Fruit fly (Drosophila melanogaster) whole organism, embryonic: ENCODE data around the gene trv.

Source experiments
- Atf-2 ChIP-seq: fragments of 200-800 bp; sonication (Bioruptor generic); optimal IDR thresholded peaks from 2 replicates; lab custom pipeline; 2016; ENCODE audit warnings: missing biosample characterization, missing genetic modification characterization
- Awh ChIP-seq: fragments of 200-800 bp; sonication (Bioruptor generic); IDR thresholded peaks from 2 replicates; pipeline ENCODE4, ENCODE4 v1.3.6; 2022; ENCODE audit warnings: missing biosample characterization, missing genetic modification characterization
- BtbVII ChIP-seq: fragments of 200-800 bp; sonication (Bioruptor generic); optimal IDR thresholded peaks from 3 replicates; lab custom pipeline; 2017; ENCODE audit warnings: missing biosample characterization, mild to moderate bottlenecking, missing genetic modification characterization
- C15 ChIP-seq: fragments of 200-800 bp; sonication (Bioruptor generic); IDR thresholded peaks from 3 replicates; pipeline ENCODE4 v1.3.6; 2022; ENCODE audit warnings: missing biosample characterization, missing genetic modification characterization
- CG10321 ChIP-seq: fragments of 200-800 bp; sonication (Bioruptor generic); IDR thresholded peaks from 2 replicates; pipeline ENCODE4 v1.3.6; 2022; ENCODE audit warnings: missing biosample characterization, missing genetic modification characterization
- CG11085 ChIP-seq: fragments of 200-800 bp; sonication (Bioruptor generic); IDR thresholded peaks from 2 replicates; pipeline ENCODE4 v1.3.6; 2022; ENCODE audit warnings: missing biosample characterization, missing genetic modification characterization
- CG11247 ChIP-seq: fragments of 200-800 bp; sonication (Bioruptor generic); IDR thresholded peaks from 2 replicates; pipeline ENCODE4 v1.3.6; 2022; ENCODE audit warnings: missing biosample characterization, missing genetic modification characterization
- CG12219 ChIP-seq: fragments of 200-800 bp; sonication (Bioruptor generic); optimal IDR thresholded peaks from 3 replicates; lab custom pipeline; 2018; ENCODE audit warnings: missing biosample characterization, mild to moderate bottlenecking, missing genetic modification characterization
- CG12744 ChIP-seq: fragments of 200-800 bp; sonication (Bioruptor generic); optimal IDR thresholded peaks from 2 replicates; lab custom pipeline; 2016; ENCODE audit warnings: missing biosample characterization, missing genetic modification characterization
- CG13296 ChIP-seq: fragments of 200-800 bp; sonication (Bioruptor generic); optimal IDR thresholded peaks from 3 replicates; lab custom pipeline; 2018; ENCODE audit warnings: missing biosample characterization, mild to moderate bottlenecking, missing genetic modification characterization
- CG14667 ChIP-seq: fragments of 200-800 bp; sonication (Bioruptor generic); IDR thresholded peaks from 2 replicates; pipeline ENCODE4 v1.3.6; 2022; ENCODE audit warnings: missing biosample characterization, missing genetic modification characterization
- CG15269 ChIP-seq: fragments of 200-800 bp; sonication (Bioruptor generic); optimal IDR thresholded peaks from 2 replicates; lab custom pipeline; 2018; ENCODE audit warnings: missing biosample characterization, mild to moderate bottlenecking, missing genetic modification characterization, moderate library complexity
- CG17186 ChIP-seq: fragments of 200-800 bp; sonication (Bioruptor generic); optimal IDR thresholded peaks from 3 replicates; lab custom pipeline; 2017; ENCODE audit warnings: missing biosample characterization, missing genetic modification reagents, missing genetic modification characterization
- CG17385 ChIP-seq: fragments of 200-800 bp; sonication (Bioruptor generic); optimal IDR thresholded peaks from 3 replicates; lab custom pipeline; 2018; ENCODE audit warnings: missing biosample characterization, mild to moderate bottlenecking, missing genetic modification characterization
- CG2875 ChIP-seq: fragments of 200-800 bp; sonication (Bioruptor generic); optimal IDR thresholded peaks from 2 replicates; lab custom pipeline; 2017; ENCODE audit warnings: missing biosample characterization, mild to moderate bottlenecking, missing genetic modification characterization, missing genetic modification reagents
- CG30431 ChIP-seq: fragments of 200-800 bp; sonication (Bioruptor generic); optimal IDR thresholded peaks from 2 replicates; lab custom pipeline; 2017; ENCODE audit warnings: missing biosample characterization, missing genetic modification characterization
- CG32772 ChIP-seq: fragments of 200-800 bp; sonication (Bioruptor generic); IDR thresholded peaks from 2 replicates; pipeline ENCODE4 v1.3.6; 2022; ENCODE audit warnings: missing biosample characterization, missing genetic modification characterization
- CG3407 ChIP-seq: fragments of 200-800 bp; sonication (Bioruptor generic); optimal IDR thresholded peaks from 2 replicates; lab custom pipeline; 2018; ENCODE audit warnings: missing biosample characterization, mild to moderate bottlenecking, missing genetic modification characterization
- CG34422 ChIP-seq: fragments of 200-800 bp; sonication (Bioruptor generic); IDR thresholded peaks from 3 replicates; pipeline ENCODE4 v1.3.6; 2022; ENCODE audit warnings: missing biosample characterization, missing genetic modification characterization
- CG3847 ChIP-seq: fragments of 200-800 bp; sonication (Bioruptor generic); IDR thresholded peaks from 2 replicates; pipeline ENCODE4 v1.3.6; 2022; ENCODE audit warnings: missing biosample characterization, missing genetic modification characterization
- CG4328 ChIP-seq: fragments of 200-800 bp; sonication (Bioruptor generic); optimal IDR thresholded peaks from 3 replicates; lab custom pipeline; 2017; ENCODE audit warnings: missing biosample characterization, missing genetic modification reagents, missing genetic modification characterization
- CG7357 ChIP-seq: fragments of 200-800 bp; sonication (Bioruptor generic); IDR thresholded peaks from 3 replicates; pipeline ENCODE4 v1.3.6; 2022; ENCODE audit warnings: missing biosample characterization, missing genetic modification characterization
- CG7372 ChIP-seq: fragments of 200-800 bp; sonication (Bioruptor generic); IDR thresholded peaks from 2 replicates; pipeline ENCODE4 v1.3.6; 2022; ENCODE audit warnings: missing biosample characterization, missing genetic modification characterization
- CG7745 ChIP-seq: fragments of 200-800 bp; sonication (Bioruptor generic); optimal IDR thresholded peaks from 2 replicates; lab custom pipeline; 2018; ENCODE audit warnings: missing biosample characterization, mild to moderate bottlenecking, missing genetic modification characterization, moderate library complexity
- CG8765 ChIP-seq: fragments of 200-800 bp; sonication (Bioruptor generic); IDR thresholded peaks from 2 replicates; pipeline ENCODE4 v1.3.6; 2022; ENCODE audit warnings: missing biosample characterization, missing genetic modification characterization
- Deaf1 ChIP-seq: fragments of 200-800 bp; optimal IDR thresholded peaks from 3 replicates; lab custom pipeline; 2019; ENCODE audit warnings: missing biosample characterization, mild to moderate bottlenecking, missing genetic modification characterization, moderate library complexity
- Drgx ChIP-seq: fragments of 200-800 bp; sonication (Bioruptor generic); IDR thresholded peaks from 2 replicates; pipeline ENCODE4 v1.3.6; 2022; ENCODE audit warnings: missing biosample characterization, missing genetic modification characterization
- E2f2 ChIP-seq: fragments of 200-800 bp; sonication (Bioruptor generic); IDR thresholded peaks from 2 replicates; pipeline ENCODE4 v1.3.6; 2022; ENCODE audit warnings: missing biosample characterization, missing genetic modification characterization
- Fer3 ChIP-seq: fragments of 200-800 bp; sonication (Bioruptor generic); optimal IDR thresholded peaks from 2 replicates; lab custom pipeline; 2018; ENCODE audit warnings: missing biosample characterization, mild to moderate bottlenecking, missing genetic modification characterization, moderate library complexity
- Gsc ChIP-seq: fragments of 200-800 bp; sonication (Bioruptor generic); IDR thresholded peaks from 2 replicates; pipeline ENCODE4 v1.3.6; 2022; ENCODE audit warnings: missing biosample characterization, missing genetic modification characterization
- Hr3 ChIP-seq: fragments of 200-800 bp; sonication (Bioruptor generic); optimal IDR thresholded peaks from 3 replicates; lab custom pipeline; 2016; ENCODE audit warnings: missing biosample characterization, missing genetic modification characterization
- aop ChIP-seq: fragments of 200-800 bp; sonication (Bioruptor generic); IDR thresholded peaks from 2 replicates; pipeline ENCODE4 v1.3.6; 2022; ENCODE audit warnings: missing biosample characterization, missing genetic modification characterization
- cad ChIP-seq: fragments of >200 bp; optimal IDR thresholded peaks from 2 replicates; lab custom pipeline; 2017; ENCODE audit warnings: missing biosample characterization, missing genetic modification characterization
- croc ChIP-seq: fragments of 200-800 bp; sonication (Bioruptor generic); conservative IDR thresholded peaks from 3 replicates; pipeline ENCODE4 v1.3.6; 2022; ENCODE audit warnings: missing biosample characterization, missing genetic modification characterization
- cwo ChIP-seq: fragments of 200-800 bp; sonication (Bioruptor generic); optimal IDR thresholded peaks from 3 replicates; lab custom pipeline; 2017; ENCODE audit warnings: missing biosample characterization, missing genetic modification characterization, mild to moderate bottlenecking, moderate library complexity, missing genetic modification reagents
- dm ChIP-seq: fragments of 200-800 bp; sonication (Bioruptor generic); optimal IDR thresholded peaks from 3 replicates; lab custom pipeline; 2016; ENCODE audit warnings: missing biosample characterization, missing genetic modification characterization
- hbn ChIP-seq: fragments of 200-800 bp; sonication (Bioruptor generic); IDR thresholded peaks from 2 replicates; pipeline ENCODE4 v1.3.6; 2022; ENCODE audit warnings: missing biosample characterization, missing genetic modification characterization; ENCODE audit not compliant: partially characterized antibody
- hth ChIP-seq: fragments of >200 bp; optimal IDR thresholded peaks from 2 replicates; lab custom pipeline; 2017; ENCODE audit warnings: inconsistent platforms
- mam ChIP-seq: fragments of 200-800 bp; sonication (Bioruptor generic); optimal IDR thresholded peaks from 3 replicates; lab custom pipeline; 2016; ENCODE audit warnings: missing biosample characterization, missing genetic modification characterization
- mld ChIP-seq: fragments of 200-800 bp; sonication (Bioruptor generic); IDR thresholded peaks from 3 replicates; pipeline ENCODE4 v1.3.6; 2022; ENCODE audit warnings: missing biosample characterization, missing genetic modification characterization; ENCODE audit not compliant: partially characterized antibody
- nom ChIP-seq: fragments of 200-800 bp; sonication (Bioruptor generic); optimal IDR thresholded peaks from 2 replicates; lab custom pipeline; 2017; ENCODE audit warnings: missing biosample characterization, missing genetic modification characterization, mild to moderate bottlenecking, moderate library complexity, missing genetic modification reagents
- pan ChIP-seq, 4 experiments: fragments of >200 bp in 3 of 4; fragments of 200-800 bp in 1 of 4; sonication (Bioruptor generic) in 1 of 4; optimal IDR thresholded peaks in 3 of 4; IDR thresholded peaks in 1 of 4; 2 replicates each; pipeline versions ENCODE4 v1.3.6 to Lab custom; 2017 to 2022; ENCODE audit warnings: missing biosample characterization in 2 of 4, missing genetic modification characterization in 2 of 4, mixed read lengths in 1 of 4
- ro ChIP-seq: fragments of 200-800 bp; sonication (Bioruptor generic); IDR thresholded peaks from 2 replicates; pipeline ENCODE4 v1.3.6; 2022; ENCODE audit warnings: missing biosample characterization, missing genetic modification characterization
- row ChIP-seq: fragments of 200-800 bp; sonication (Bioruptor generic); IDR thresholded peaks from 3 replicates; pipeline ENCODE4 v1.3.6; 2022; ENCODE audit warnings: missing biosample characterization, missing genetic modification characterization
- tx ChIP-seq: fragments of 200-800 bp; sonication (Bioruptor generic); optimal IDR thresholded peaks from 2 replicates; lab custom pipeline; 2016; ENCODE audit warnings: missing biosample characterization, missing genetic modification characterization
- usp ChIP-seq: fragments of >200 bp; optimal IDR thresholded peaks from 2 replicates; lab custom pipeline; 2017; ENCODE audit warnings: missing biosample characterization, missing genetic modification characterization
- z ChIP-seq: fragments of 200-800 bp; sonication (Bioruptor generic); IDR thresholded peaks from 3 replicates; pipeline ENCODE4 v1.3.6; 2022; ENCODE audit warnings: missing biosample characterization, missing genetic modification characterization

trv gene

DNA sequence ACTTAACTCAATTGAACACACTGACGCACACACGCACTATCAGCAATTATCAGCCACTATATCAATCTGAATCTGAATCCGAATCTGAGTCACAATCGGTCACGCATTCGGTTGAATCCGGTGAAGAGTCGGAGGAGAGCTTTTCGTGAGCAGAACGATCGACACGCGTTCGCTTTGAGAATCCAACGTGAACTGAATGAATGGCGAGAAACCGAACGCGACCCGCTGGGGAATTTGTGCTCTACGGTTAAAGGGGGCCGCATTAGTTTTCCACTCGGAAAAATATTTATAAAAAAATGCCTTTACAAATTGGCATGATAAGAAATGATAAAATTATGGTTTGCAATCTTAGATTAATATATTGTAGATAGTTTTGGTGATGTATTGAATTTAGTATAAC, 38.2 kb upstream of the trv start, which contains the start of gene betaTub97EF (continued):
- TF ChIP-seq Fer3 (tag; lab: Kevin White, UChicago) (no peak), Atf-2 (GFP tag; lab: Kevin White, UChicago) (no peak), CG8765 (GFP tag; lab: Robert Waterston, UW) (no peak), CG7357 (GFP tag; lab: Robert Waterston, UW) (no peak), CG7372 (GFP tag; lab: Robert Waterston, UW) (0 out of 2 replicates have a peak, but pooled peaks have one; percentile 12), CG11247 (GFP tag; lab: Robert Waterston, UW) (0 out of 2 replicates have a peak, but pooled peaks have one; percentile 25), dm (GFP tag; lab: Kevin White, UChicago) (no peak), row (GFP tag; lab: Robert Waterston, UW) (peak; percentile 48), pan (optimal IDR thresholded peaks at IDR 0.05; lab: Kevin White, UChicago) (no peak), pan (GFP tag; optimal IDR thresholded peaks at IDR 0.05 in 1 of 2, IDR thresholded peaks at IDR 0.05 in 1 of 2) (peak in 1 of 2 experiments; percentile 24), CG12219 (GFP tag; lab: Kevin White, UChicago) (no peak), CG12744 (GFP tag; lab: Kevin White, UChicago) (no peak), CG15269 (tag; lab: Kevin White, UChicago) (no peak), Awh (GFP tag; lab: Robert Waterston, UW) (no peak), CG4328 (GFP tag; lab: Kevin White, UChicago) (no peak), z (GFP tag; lab: Robert Waterston, UW) (no peak; the same call in 2 of the 3 replicates), CG32772 (no peak), usp (GFP tag; lab: Kevin White, UChicago) (no peak), CG10321 (GFP tag; lab: Robert Waterston, UW) (no peak), mam (GFP tag; lab: Kevin White, UChicago) (no peak), BtbVII (GFP tag; lab: Kevin White, UChicago) (no peak), cad (GFP tag; lab: Kevin White, UChicago) (no peak), CG3847 (GFP tag; lab: Robert Waterston, UW) (peak; percentile 46), croc (no peak), Deaf1 (tag; lab: Kevin White, UChicago) (peak; percentile 29), C15 (no peak), Hr3 (no peak), hbn (GFP tag; lab: Robert Waterston, UW) (no peak), CG34422 (peak; percentile 52; the same call in 1 of the 3 replicates), CG14667 (GFP tag; lab: Robert Waterston, UW) (no peak), E2f2 (GFP tag; lab: Robert Waterston, UW) (no peak), CG3407 (GFP tag; lab: Kevin White, UChicago) (no peak), aop (no peak; the same call in 1 of the 2 replicates), nom (GFP tag; lab: Kevin White, UChicago) (no peak), CG7745 (tag; lab: Kevin White, UChicago) (no peak), ro (GFP tag; lab: Robert Waterston, UW) (no peak), cwo (GFP tag; lab: Kevin White, UChicago) (no peak), CG2875 (GFP tag; lab: Kevin White, UChicago) (no peak), CG13296 (GFP tag; lab: Kevin White, UChicago) (no peak), hth (lab: Kevin White, UChicago) (no peak), Gsc (GFP tag; lab: Robert Waterston, UW) (no peak), tx (no peak), mld (GFP tag; lab: Robert Waterston, UW) (no peak), Drgx (GFP tag; lab: Robert Waterston, UW) (no peak), CG11085 (GFP tag; lab: Robert Waterston, UW) (no peak), CG17186 (no peak), CG17385 (no peak), CG30431 (GFP tag; lab: Kevin White, UChicago) (no peak)
